In the genomic region with DNA sequence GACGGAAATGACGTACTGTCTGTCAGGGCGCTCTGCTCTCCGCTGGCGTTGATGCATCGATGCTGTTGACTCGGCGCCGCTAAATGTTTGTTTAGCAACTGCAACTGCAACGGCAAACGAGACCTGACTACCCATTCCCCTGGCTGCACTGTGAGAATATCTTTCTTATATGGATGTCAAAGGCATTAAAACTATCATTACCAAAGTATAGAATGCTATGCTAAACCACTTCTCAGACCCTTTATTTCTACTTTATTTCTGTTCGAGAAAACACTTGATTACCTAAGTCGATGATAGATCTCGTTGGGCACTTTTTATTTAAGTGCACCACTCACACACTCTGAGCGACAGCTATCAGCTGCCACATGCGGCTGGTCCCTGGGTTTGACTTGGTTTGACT, we compare ENCODE assay signal across 4 fruit fly cellular contexts.
TF ChIP-seq lines count a peak whose summit lies in the region.

No protein-coding gene starts in this region.

- TF ChIP-seq CTCF in whole organism, embryonic (GFP tag; optimal IDR thresholded peaks at IDR 0.05; lab: Kevin White, UChicago): no peak

TF ChIP-seq in whole organism, embryonic, 481 proteins besides CTCF, POLR2A, EP300 and RAD21:
- TF ChIP-seq tio (GFP tag; optimal IDR thresholded peaks at IDR 0.05; lab: Kevin White, UChicago): no peak
- no peak for TF ChIP-seq CG30431 (GFP tag; optimal IDR thresholded peaks at IDR 0.05; lab: Kevin White, UChicago)
- peak; percentile 64 for TF ChIP-seq Ets65A (GFP tag; lab: Kevin White, UChicago)
- no peak for TF ChIP-seq CG9215 (GFP tag; IDR thresholded peaks at IDR 0.05; lab: Robert Waterston, UW)
- TF ChIP-seq gem (tag; optimal IDR thresholded peaks at IDR 0.05; lab: Kevin White, UChicago): peak; percentile 28
- no peak for TF ChIP-seq CG1647 (GFP tag; optimal IDR thresholded peaks at IDR 0.05; lab: Kevin White, UChicago)
- peak; percentile 46 for TF ChIP-seq CG1603 (tag; optimal IDR thresholded peaks at IDR 0.05; lab: Kevin White, UChicago)
- TF ChIP-seq row (GFP tag; IDR thresholded peaks at IDR 0.05; lab: Robert Waterston, UW): 0 out of 3 replicates have a peak, but pooled peaks have one; percentile 10
- no peak for TF ChIP-seq chif (GFP tag; optimal IDR thresholded peaks at IDR 0.05; lab: Kevin White, UChicago)
- TF ChIP-seq Rx (GFP tag; IDR thresholded peaks at IDR 0.05; lab: Robert Waterston, UW): 0 out of 2 replicates have a peak, but pooled peaks have one; percentile 19
- TF ChIP-seq Ptx1 (GFP tag; IDR thresholded peaks at IDR 0.05; lab: Robert Waterston, UW): 0 out of 2 replicates have a peak, but pooled peaks have one; percentile 8
- TF ChIP-seq dysf (GFP tag; IDR thresholded peaks at IDR 0.05; lab: Robert Waterston, UW): 0 out of 3 replicates have a peak, but pooled peaks have one; percentile 6
- TF ChIP-seq sens (GFP tag; lab: Kevin White, UChicago): peak; percentile 43

TF ChIP-seq in whole organism, prepupa, 60 proteins besides CTCF, POLR2A, EP300 and RAD21 (continues in another document):
- TF ChIP-seq Eip78C (GFP tag; lab: Kevin White, UChicago) (peak; percentile 55), Met (GFP tag; optimal IDR thresholded peaks at IDR 0.05; lab: Kevin White, UChicago) (no peak), CG8319 (GFP tag; optimal IDR thresholded peaks at IDR 0.05; lab: Kevin White, UChicago) (no peak), dsx (GFP tag; optimal IDR thresholded peaks at IDR 0.05; lab: Kevin White, UChicago; ENCODE audit: poor library complexity, severe bottlenecking) (no peak), Ets96B (tag; optimal IDR thresholded peaks at IDR 0.05; lab: Kevin White, UChicago) (peak; percentile 36), CG6808 (GFP tag; optimal IDR thresholded peaks at IDR 0.05; lab: Kevin White, UChicago) (peak; percentile 1), fkh (GFP tag; optimal IDR thresholded peaks at IDR 0.05; lab: Kevin White, UChicago) (no peak), Eip93F (GFP tag; optimal IDR thresholded peaks at IDR 0.05; lab: Kevin White, UChicago) (no peak), Eip75B (GFP tag; optimal IDR thresholded peaks at IDR 0.05; lab: Kevin White, UChicago) (peak; percentile 18), Hr38 (GFP tag; optimal IDR thresholded peaks at IDR 0.05; lab: Kevin White, UChicago) (no peak), Sox102F (GFP tag; optimal IDR thresholded peaks at IDR 0.05; lab: Kevin White, UChicago) (no peak), CG3919 (GFP tag; optimal IDR thresholded peaks at IDR 0.05; lab: Kevin White, UChicago) (peak; percentile 21), Blimp-1 (GFP tag; optimal IDR thresholded peaks at IDR 0.05; lab: Kevin White, UChicago) (no peak), CG8119 (GFP tag; IDR thresholded peaks at IDR 0.05; lab: Robert Waterston, UW) (no peak), Hr4 (GFP tag; optimal IDR thresholded peaks at IDR 0.05; lab: Kevin White, UChicago) (no peak), topi (GFP tag; optimal IDR thresholded peaks at IDR 0.05; lab: Kevin White, UChicago) (peak; percentile 7), CG11294 (GFP tag; IDR thresholded peaks at IDR 0.05; lab: Robert Waterston, UW) (no peak), CG6792 (GFP tag; optimal IDR thresholded peaks at IDR 0.05; lab: Kevin White, UChicago) (no peak), Gug (GFP tag; IDR thresholded peaks at IDR 0.05; lab: Robert Waterston, UW) (no peak), svp (GFP tag; lab: Kevin White, UChicago) (peak; percentile 42), fd59A (GFP tag; optimal IDR thresholded peaks at IDR 0.05; lab: Kevin White, UChicago) (no peak), Sox15 (GFP tag; optimal IDR thresholded peaks at IDR 0.05; lab: Kevin White, UChicago) (no peak), lz (GFP tag; optimal IDR thresholded peaks at IDR 0.05; lab: Kevin White, UChicago) (peak; percentile 25), CG8632 (GFP tag; optimal IDR thresholded peaks at IDR 0.05; lab: Kevin White, UChicago) (no peak), CG10631 (GFP tag; optimal IDR thresholded peaks at IDR 0.05; lab: Kevin White, UChicago) (peak; percentile 37), CG10669 (GFP tag; optimal IDR thresholded peaks at IDR 0.05; lab: Kevin White, UChicago) (peak; percentile 18)

TF ChIP-seq in whole organism, pupa, 21 proteins besides CTCF, POLR2A, EP300 and RAD21:
- no peak for TF ChIP-seq Pif1B (GFP tag; optimal IDR thresholded peaks at IDR 0.05; lab: Kevin White, UChicago)
- TF ChIP-seq CG14655 (GFP tag; optimal IDR thresholded peaks at IDR 0.05; lab: Kevin White, UChicago): peak; percentile 20
- TF ChIP-seq CG13204 (GFP tag; optimal IDR thresholded peaks at IDR 0.05; lab: Kevin White, UChicago): no peak
- no peak for TF ChIP-seq gl (tag; optimal IDR thresholded peaks at IDR 0.05; lab: Kevin White, UChicago)
- TF ChIP-seq D1 (tag; optimal IDR thresholded peaks at IDR 0.05; lab: Kevin White, UChicago): no peak
- TF ChIP-seq CG15710 (tag; optimal IDR thresholded peaks at IDR 0.05; lab: Kevin White, UChicago): peak; percentile 18
- TF ChIP-seq CG8159 (tag; optimal IDR thresholded peaks at IDR 0.05; lab: Kevin White, UChicago): peak; percentile 47
- TF ChIP-seq Pif1A (GFP tag; optimal IDR thresholded peaks at IDR 0.05; lab: Kevin White, UChicago): no peak

TF ChIP-seq in whole organism, wandering third instar larva, 38 proteins besides CTCF, POLR2A, EP300 and RAD21:
- TF ChIP-seq HLH106 (tag; optimal IDR thresholded peaks at IDR 0.05; lab: Kevin White, UChicago) (peak; percentile 8), foxo (GFP tag; optimal IDR thresholded peaks at IDR 0.05; lab: Kevin White, UChicago) (peak in 1 of 2 experiments; percentile 14), psq (GFP tag; optimal IDR thresholded peaks at IDR 0.05; lab: Kevin White, UChicago) (no peak), fru (GFP tag; optimal IDR thresholded peaks at IDR 0.05; lab: Kevin White, UChicago) (peak; percentile 2)
TF ChIP-seq in whole organism, wandering third instar larva: peak in this region for 3.
